Worm (Caenorhabditis elegans) whole organism, L3 larva: ENCODE data around the gene mlt-4.

Source experiments
- R02D3.7 ChIP-seq: fragments of 150-350 bp; optimal IDR thresholded peaks from 2 replicates; lab custom pipeline; 2014; ENCODE audit warnings: missing biosample characterization, missing genetic modification characterization
- ZK546.5 ChIP-seq: sonication (generic microtip); optimal IDR thresholded peaks from 2 replicates; lab custom pipeline; 2017; ENCODE audit warnings: missing biosample characterization, missing genetic modification characterization
- ama-1 ChIP-seq: fragments of 150-350 bp; optimal IDR thresholded peaks from 2 replicates; lab custom pipeline; 2018
- ceh-16 ChIP-seq: sonication (generic microtip); optimal IDR thresholded peaks from 2 replicates; lab custom pipeline; 2017; ENCODE audit warnings: missing biosample characterization, missing genetic modification characterization
- ceh-28 ChIP-seq: fragments of 150-350 bp; optimal IDR thresholded peaks from 2 replicates; lab custom pipeline; 2014; ENCODE audit warnings: missing biosample characterization, missing genetic modification reagents, missing genetic modification characterization
- ceh-82 ChIP-seq: fragments of 150-350 bp; optimal IDR thresholded peaks from 2 replicates; lab custom pipeline; 2014; ENCODE audit warnings: missing biosample characterization, missing genetic modification characterization
- ceh-9 ChIP-seq: sonication (generic microtip); optimal IDR thresholded peaks from 2 replicates; lab custom pipeline; 2018; ENCODE audit warnings: missing biosample characterization, missing genetic modification characterization
- daf-12 ChIP-seq: fragments of 150-350 bp; optimal IDR thresholded peaks from 2 replicates; lab custom pipeline; 2014; ENCODE audit warnings: missing biosample characterization, missing genetic modification reagents, missing genetic modification characterization
- egl-27 ChIP-seq: sonication (generic microtip); optimal IDR thresholded peaks from 4 replicates; lab custom pipeline; 2017; ENCODE audit warnings: missing biosample characterization, missing genetic modification reagents, missing genetic modification characterization
- egl-5 ChIP-seq: fragments of 150-350 bp; optimal IDR thresholded peaks from 2 replicates; lab custom pipeline; 2017; ENCODE audit warnings: missing biosample characterization, missing genetic modification reagents, missing genetic modification characterization, inconsistent platforms
- elt-1 ChIP-seq: fragments of 150-350 bp; optimal IDR thresholded peaks from 2 replicates; lab custom pipeline; 2014; ENCODE audit warnings: missing biosample characterization, missing genetic modification characterization
- elt-2 ChIP-seq: sonication (generic microtip); optimal IDR thresholded peaks from 2 replicates; lab custom pipeline; 2016; ENCODE audit warnings: missing genetic modification reagents, mild to moderate bottlenecking, missing genetic modification characterization, missing compliant biosample characterization
- elt-3 ChIP-seq, 3 experiments: fragments of 150-350 bp in 1 of 3; sonication (generic microtip) in 2 of 3; optimal IDR thresholded peaks; 2 replicates in 2 of 3; 4 replicates in 1 of 3; lab custom pipeline; 2014 to 2017; ENCODE audit warnings: missing biosample characterization in 3 of 3, missing genetic modification characterization in 3 of 3
- eor-1 ChIP-seq, 2 experiments: fragments of 150-350 bp; optimal IDR thresholded peaks; 2 replicates each; lab custom pipeline; 2014 to 2018; ENCODE audit warnings: missing biosample characterization in 2 of 2, missing genetic modification characterization in 2 of 2
- fkh-10 ChIP-seq: sonication (generic microtip); optimal IDR thresholded peaks from 2 replicates; lab custom pipeline; 2017; ENCODE audit warnings: missing biosample characterization, missing genetic modification reagents, missing genetic modification characterization
- fkh-2 ChIP-seq: fragments of 150-350 bp; optimal IDR thresholded peaks from 2 replicates; lab custom pipeline; 2014; ENCODE audit warnings: missing biosample characterization, missing genetic modification reagents, missing genetic modification characterization
- fos-1 ChIP-seq: fragments of 150-350 bp; optimal IDR thresholded peaks from 2 replicates; lab custom pipeline; 2014; ENCODE audit warnings: missing biosample characterization, missing genetic modification characterization
- hmg-11 ChIP-seq: sonication (generic microtip); optimal IDR thresholded peaks from 2 replicates; lab custom pipeline; 2016; ENCODE audit warnings: missing genetic modification characterization, missing compliant biosample characterization
- jun-1 ChIP-seq: fragments of 150-350 bp; optimal IDR thresholded peaks from 2 replicates; lab custom pipeline; 2014; ENCODE audit warnings: missing biosample characterization, missing genetic modification reagents, missing genetic modification characterization
- lin-15B ChIP-seq: fragments of 150-350 bp; optimal IDR thresholded peaks from 2 replicates; lab custom pipeline; 2014; ENCODE audit warnings: missing biosample characterization, missing genetic modification characterization
- lin-39 ChIP-seq: fragments of 150-350 bp; optimal IDR thresholded peaks from 2 replicates; lab custom pipeline; 2018; ENCODE audit warnings: missing biosample characterization, missing genetic modification reagents, missing genetic modification characterization
- lsy-12 ChIP-seq: sonication (generic microtip); optimal IDR thresholded peaks from 2 replicates; lab custom pipeline; 2016; ENCODE audit warnings: mild to moderate bottlenecking, missing genetic modification characterization, missing compliant biosample characterization
- mdl-1 ChIP-seq: fragments of 150-350 bp; optimal IDR thresholded peaks from 2 replicates; lab custom pipeline; 2014; ENCODE audit warnings: missing biosample characterization, missing genetic modification characterization
- mml-1 ChIP-seq: fragments of 150-350 bp; sonication (generic microtip); optimal IDR thresholded peaks from 3 replicates; lab custom pipeline; 2014; ENCODE audit warnings: missing biosample characterization, missing genetic modification characterization
- nfya-1 ChIP-seq: sonication (generic microtip); optimal IDR thresholded peaks from 2 replicates; lab custom pipeline; 2017; ENCODE audit warnings: missing genetic modification characterization, mild to moderate bottlenecking, missing compliant biosample characterization, antibody characterized with exemption, moderate library complexity; ENCODE audit not compliant: insufficient read depth
- nhr-11 ChIP-seq: fragments of 150-350 bp; optimal IDR thresholded peaks from 2 replicates; lab custom pipeline; 2014; ENCODE audit warnings: missing biosample characterization, missing genetic modification characterization
- nhr-12 ChIP-seq: fragments of 150-350 bp; optimal IDR thresholded peaks from 2 replicates; lab custom pipeline; 2014; ENCODE audit warnings: missing biosample characterization, missing genetic modification characterization
- nhr-237 ChIP-seq: fragments of 150-350 bp; optimal IDR thresholded peaks from 2 replicates; lab custom pipeline; 2014; ENCODE audit warnings: missing biosample characterization, missing genetic modification characterization
- nhr-25 ChIP-seq: sonication (generic microtip); optimal IDR thresholded peaks from 2 replicates; lab custom pipeline; 2017; ENCODE audit warnings: missing biosample characterization, missing genetic modification characterization
- nhr-28 ChIP-seq: fragments of 150-350 bp; optimal IDR thresholded peaks from 2 replicates; lab custom pipeline; 2014; ENCODE audit warnings: missing biosample characterization, missing genetic modification characterization
- nhr-43 ChIP-seq: sonication (generic microtip); optimal IDR thresholded peaks from 2 replicates; lab custom pipeline; 2016; ENCODE audit warnings: mild to moderate bottlenecking, missing genetic modification characterization, missing compliant biosample characterization; ENCODE audit not compliant: poor library complexity, severe bottlenecking
- nhr-67 ChIP-seq: fragments of 150-350 bp; optimal IDR thresholded peaks from 2 replicates; lab custom pipeline; 2014; ENCODE audit warnings: missing biosample characterization, missing genetic modification characterization
- nhr-76 ChIP-seq: fragments of 150-350 bp; sonication (generic microtip); optimal IDR thresholded peaks from 5 replicates; lab custom pipeline; 2014; ENCODE audit warnings: missing biosample characterization, missing genetic modification characterization
- nhr-77 ChIP-seq: fragments of 150-350 bp; optimal IDR thresholded peaks from 2 replicates; lab custom pipeline; 2014; ENCODE audit warnings: missing biosample characterization, missing genetic modification characterization
- pha-4 ChIP-seq: fragments of 150-350 bp; optimal IDR thresholded peaks from 2 replicates; lab custom pipeline; 2014; ENCODE audit warnings: missing biosample characterization, missing genetic modification reagents, missing genetic modification characterization
- pqm-1 ChIP-seq: fragments of 150-350 bp; optimal IDR thresholded peaks from 2 replicates; lab custom pipeline; 2017; ENCODE audit warnings: missing biosample characterization, missing genetic modification characterization, inconsistent platforms
- sea-2 ChIP-seq: fragments of 150-350 bp; sonication (generic microtip); optimal IDR thresholded peaks from 4 replicates; lab custom pipeline; 2014; ENCODE audit warnings: missing biosample characterization, missing genetic modification reagents, missing genetic modification characterization
- skn-1 ChIP-seq: fragments of 150-350 bp; optimal IDR thresholded peaks from 2 replicates; lab custom pipeline; 2014; ENCODE audit warnings: missing biosample characterization, missing genetic modification characterization
- snpc-4 ChIP-seq: fragments of 150-350 bp; optimal IDR thresholded peaks from 2 replicates; lab custom pipeline; 2014; ENCODE audit warnings: missing biosample characterization, missing genetic modification characterization
- tbx-2 ChIP-seq: sonication (generic microtip); optimal IDR thresholded peaks from 2 replicates; lab custom pipeline; 2016; ENCODE audit warnings: mild to moderate bottlenecking, missing genetic modification characterization, missing compliant biosample characterization
- unc-39 ChIP-seq: sonication (generic microtip); optimal IDR thresholded peaks from 4 replicates; lab custom pipeline; 2017; ENCODE audit warnings: missing biosample characterization, missing genetic modification characterization
- unc-62 ChIP-seq: fragments of 150-350 bp; sonication (generic microtip); optimal IDR thresholded peaks from 4 replicates; lab custom pipeline; 2014; ENCODE audit warnings: missing biosample characterization, missing genetic modification reagents, missing genetic modification characterization
- zag-1 ChIP-seq: fragments of 150-350 bp; optimal IDR thresholded peaks from 2 replicates; lab custom pipeline; 2014; ENCODE audit warnings: missing biosample characterization, missing genetic modification characterization

Gene mlt-4

ce11 chrV:20282827-20283226, 6.4 kb downstream of the mlt-4 start:
- TF ChIP-seq nhr-237 (tag; lab: Kevin White, UChicago), result no peak
- no peak for TF ChIP-seq tbx-2 (tag; lab: Kevin White, UChicago)
- no peak for TF ChIP-seq unc-39 (tag; lab: Kevin White, UChicago)
- TF ChIP-seq ZK546.5, result no peak
- no peak for TF ChIP-seq ama-1 (lab: Kevin White, UChicago)
- no peak for TF ChIP-seq fos-1 (tag; lab: Kevin White, UChicago)
- TF ChIP-seq egl-5 (tag; lab: Kevin White, UChicago), result no peak
- TF ChIP-seq unc-62, result no peak
- TF ChIP-seq nhr-77 (tag; lab: Kevin White, UChicago), result no peak
- no peak for TF ChIP-seq elt-1 (tag; lab: Kevin White, UChicago)
- no peak for TF ChIP-seq lin-39 (tag; lab: Kevin White, UChicago)
- no peak for TF ChIP-seq pha-4 (tag; lab: Kevin White, UChicago)
- no peak for TF ChIP-seq ceh-82
- TF ChIP-seq elt-3 (tag; optimal IDR thresholded peaks at IDR 0.05; lab: Kevin White, UChicago), result no peak
- no peak for TF ChIP-seq fkh-10 (GFP tag; lab: Kevin White, UChicago)
- no peak for TF ChIP-seq egl-27
- TF ChIP-seq nfya-1 (tag; lab: Kevin White, UChicago), result no peak
- no peak for TF ChIP-seq nhr-25

- TF ChIP-seq nhr-25 (no peak), pha-4 (tag; lab: Kevin White, UChicago) (peak; percentile 75)
These were observed 9.4 kb downstream of the mlt-4 start, which contains the start of gene pqn-94 for ce11 chrV:20279811-20280317. TSS of gene pqn-94 (minus strand) at chrV:20279861.

ce11 chrV:20279309-20279708, 9.9 kb downstream of the mlt-4 start:
- TF ChIP-seq zag-1 (tag; lab: Kevin White, UChicago) (no peak), nhr-77 (tag; lab: Kevin White, UChicago) (no peak), pha-4 (tag; lab: Kevin White, UChicago) (no peak), lin-39 (tag; lab: Kevin White, UChicago) (no peak), ceh-16 (tag; lab: Kevin White, UChicago) (no peak), egl-27 (no peak), skn-1 (tag; lab: Kevin White, UChicago) (no peak), tbx-2 (tag; lab: Kevin White, UChicago) (no peak), daf-12 (tag; lab: Kevin White, UChicago) (no peak), jun-1 (tag; lab: Kevin White, UChicago) (no peak), nhr-11 (no peak), elt-2 (tag; lab: Kevin White, UChicago) (no peak), R02D3.7 (no peak), hmg-11 (no peak), unc-62 (no peak), lsy-12 (tag; lab: Kevin White, UChicago) (no peak), eor-1 (tag; optimal IDR thresholded peaks at IDR 0.05; lab: Kevin White, UChicago) (no peak)

- no peak for TF ChIP-seq pqm-1 (tag; lab: Kevin White, UChicago)
These were observed 12.3 kb downstream of the mlt-4 start for ce11 chrV:20276923-20277322.

ce11 chrV:20269661-20270137, 19.5 kb downstream of the mlt-4 start, which contains the start of the genes prmt-1 and cdkr-3:
TSS of gene prmt-1 (minus strand) at chrV:20269711.
TSS of gene cdkr-3 (plus strand) at chrV:20270107.
- TF ChIP-seq hmg-11 (no peak), nhr-67 (tag; lab: Kevin White, UChicago) (no peak), ceh-9 (tag; lab: Kevin White, UChicago) (no peak), elt-3 (tag; optimal IDR thresholded peaks at IDR 0.05; lab: Kevin White, UChicago) (no peak), snpc-4 (tag; lab: Kevin White, UChicago) (peak; percentile 15), ama-1 (lab: Kevin White, UChicago) (no peak), sea-2 (no peak), mdl-1 (tag; lab: Kevin White, UChicago) (no peak), nhr-11 (no peak), daf-12 (tag; lab: Kevin White, UChicago) (no peak), nhr-28 (no peak), elt-2 (tag; lab: Kevin White, UChicago) (no peak), mml-1 (no peak), lin-15B (tag; lab: Kevin White, UChicago) (peak; percentile 77), fos-1 (tag; lab: Kevin White, UChicago) (no peak), pqm-1 (tag; lab: Kevin White, UChicago) (peak; percentile 12), lsy-12 (tag; lab: Kevin White, UChicago) (no peak), egl-5 (tag; lab: Kevin White, UChicago) (peak; percentile 29), zag-1 (tag; lab: Kevin White, UChicago) (no peak), nhr-43 (no peak), nhr-76 (tag; lab: Kevin White, UChicago) (no peak), nhr-25 (no peak), skn-1 (tag; lab: Kevin White, UChicago) (no peak), fkh-10 (GFP tag; lab: Kevin White, UChicago) (peak; percentile 7), fkh-2 (tag; lab: Kevin White, UChicago) (no peak), ceh-28 (tag; lab: Kevin White, UChicago) (no peak), nhr-12 (tag; lab: Kevin White, UChicago) (no peak), nhr-237 (tag; lab: Kevin White, UChicago) (no peak), jun-1 (tag; lab: Kevin White, UChicago) (no peak)
